Worm (Caenorhabditis elegans) whole organism, mixed stage, embryonic: ENCODE measurements around the gene fbxa-215.

Experiments
- hlh-1 ChIP-seq: fragments of 150-350 bp; optimal IDR thresholded peaks from 2 replicates; lab custom pipeline; 2014; ENCODE audit warnings: missing biosample characterization, missing genetic modification reagents, missing genetic modification characterization
- lin-13 ChIP-seq: fragments of 150-350 bp; optimal IDR thresholded peaks from 2 replicates; lab custom pipeline; 2014; ENCODE audit warnings: missing biosample characterization, missing genetic modification characterization
- nhr-237 ChIP-seq: fragments of 150-350 bp; optimal IDR thresholded peaks from 2 replicates; lab custom pipeline; 2014; ENCODE audit warnings: missing biosample characterization, missing genetic modification characterization
- nhr-76 ChIP-seq: sonication (generic microtip); optimal IDR thresholded peaks from 2 replicates; lab custom pipeline; 2017; ENCODE audit warnings: missing biosample characterization, missing genetic modification characterization
- pha-4 ChIP-seq: fragments of 150-350 bp; optimal IDR thresholded peaks from 2 replicates; lab custom pipeline; 2018; ENCODE audit warnings: missing biosample characterization, missing genetic modification reagents, missing genetic modification characterization
- unc-120 ChIP-seq: sonication (generic microtip); optimal IDR thresholded peaks from 2 replicates; lab custom pipeline; 2017; ENCODE audit warnings: missing genetic modification characterization, missing compliant biosample characterization; ENCODE audit not compliant: poor library complexity, severe bottlenecking

ce11 chrIV:13709069-13709640, 42.4 kb upstream of the fbxa-215 start:
- TF ChIP-seq pha-4 (tag; lab: Kevin White, UChicago), result no peak
- no peak for TF ChIP-seq nhr-237 (tag; lab: Kevin White, UChicago)
- no peak for TF ChIP-seq lin-13 (tag; lab: Kevin White, UChicago)
- no peak for TF ChIP-seq hlh-1 (tag; lab: Kevin White, UChicago)
- TF ChIP-seq unc-120 (tag; lab: Kevin White, UChicago), result no peak
- no peak for TF ChIP-seq nhr-76 (tag; lab: Kevin White, UChicago)
